Worm (Caenorhabditis elegans): ENCODE results near the gene C49F5.3.
"Not testable (repeated sequence)": the region's sequence is repeated elsewhere in the genome, so short reads cannot be mapped to it uniquely, and the experiment has no call there.

ce11 chrX:11961103-11961502 lies 22.3 kb downstream of the C49F5.3 start, which contains the start of gene C49F5.13:
- TF ChIP-seq ztf-23 (GFP tag; IDR thresholded peaks at IDR 0.05); T22C8.4 (GFP tag; IDR thresholded peaks at IDR 0.05); flt-1 (GFP tag; IDR thresholded peaks at IDR 0.05); tab-1 (GFP tag; IDR thresholded peaks at IDR 0.05); klf-2 (GFP tag; conservative IDR thresholded peaks at IDR 0.05); med-1 (GFP tag; optimal IDR thresholded peaks at IDR 0.05; ENCODE audit: insufficient read depth); ref-1 (GFP tag; conservative IDR thresholded peaks at IDR 0.05); cog-1 (tag; optimal IDR thresholded peaks at IDR 0.05): not testable (repeated sequence)
